Fruit fly (Drosophila melanogaster): ENCODE data around the gene CG4884.

CG4884 gene

dm6 chr3R:27988647-27989430 lies 29.8 kb upstream of the CG4884 start (continued):
- TF ChIP-seq Opbp (GFP tag; IDR thresholded peaks at IDR 0.05; ENCODE audit: partially characterized antibody) = no peak
- TF ChIP-seq CG4282 (GFP tag; optimal IDR thresholded peaks at IDR 0.05) = no peak
- no peak for TF ChIP-seq CG7372 (GFP tag; IDR thresholded peaks at IDR 0.05)
- peak; percentile 18; the same call in 1 of the 2 replicates for TF ChIP-seq sob (GFP tag; IDR thresholded peaks at IDR 0.05)
- TF ChIP-seq CG6272 (GFP tag; IDR thresholded peaks at IDR 0.05) = peak; percentile 35; the same call in 1 of the 2 replicates
- no peak for TF ChIP-seq rib (GFP tag; IDR thresholded peaks at IDR 0.05)
- peak; percentile 55 for TF ChIP-seq zfh2 (GFP tag; optimal IDR thresholded peaks at IDR 0.05)
- no peak for TF ChIP-seq Lim3 (GFP tag; IDR thresholded peaks at IDR 0.05)
- TF ChIP-seq jigr1 (GFP tag; IDR thresholded peaks at IDR 0.05) = no peak
- TF ChIP-seq CG11723 (GFP tag; optimal IDR thresholded peaks at IDR 0.05) = no peak
- no peak for TF ChIP-seq CG8478 (optimal IDR thresholded peaks at IDR 0.05)
- no peak for TF ChIP-seq fru (optimal IDR thresholded peaks at IDR 0.05)
- peak; percentile 7 for TF ChIP-seq pho (GFP tag; optimal IDR thresholded peaks at IDR 0.05)
- TF ChIP-seq CG7357 (GFP tag; IDR thresholded peaks at IDR 0.05) = peak; percentile 44; the same call in 1 of the 3 replicates
- peak; percentile 13 for TF ChIP-seq Usf (GFP tag; optimal IDR thresholded peaks at IDR 0.05)
- peak; percentile 23 for TF ChIP-seq CG3163 (GFP tag; optimal IDR thresholded peaks at IDR 0.05)
- no peak for TF ChIP-seq Lhr (GFP tag; optimal IDR thresholded peaks at IDR 0.05)
- TF ChIP-seq D19B (GFP tag; optimal IDR thresholded peaks at IDR 0.05) = no peak
- TF ChIP-seq Meics (GFP tag; optimal IDR thresholded peaks at IDR 0.05) = peak; percentile 51
- no peak for TF ChIP-seq CG6813 (GFP tag; optimal IDR thresholded peaks at IDR 0.05)
- peak; percentile 99 for TF ChIP-seq CG15601 (tag; optimal IDR thresholded peaks at IDR 0.05)
- no peak for TF ChIP-seq ato (GFP tag; IDR thresholded peaks at IDR 0.05; ENCODE audit: partially characterized antibody)
- TF ChIP-seq tna (GFP tag; IDR thresholded peaks at IDR 0.05; ENCODE audit: partially characterized antibody) = no peak
- TF ChIP-seq wdn (GFP tag; IDR thresholded peaks at IDR 0.05) = peak; percentile 46; the same call in 1 of the 2 replicates
- TF ChIP-seq CG1603 (tag; optimal IDR thresholded peaks at IDR 0.05) = peak; percentile 47
- no peak for TF ChIP-seq pan (optimal IDR thresholded peaks at IDR 0.05)
- TF ChIP-seq pan (GFP tag; optimal IDR thresholded peaks at IDR 0.05 in 1 of 2, IDR thresholded peaks at IDR 0.05 in 1 of 2) = peak in 1 of 2 experiments; percentile 67
- peak; percentile 15 for TF ChIP-seq ATbp (GFP tag; optimal IDR thresholded peaks at IDR 0.05)

- TF ChIP-seq ind (GFP tag; optimal IDR thresholded peaks at IDR 0.05) = no peak
- TF ChIP-seq vvl (GFP tag; IDR thresholded peaks at IDR 0.05) = peak; percentile 28; the same call in 1 of the 2 replicates
- no peak for TF ChIP-seq trh (GFP tag; optimal IDR thresholded peaks at IDR 0.05)
- no peak for TF ChIP-seq Optix (GFP tag; IDR thresholded peaks at IDR 0.05)
- no peak for TF ChIP-seq CG17328 (GFP tag; IDR thresholded peaks at IDR 0.05)
- TF ChIP-seq usp (GFP tag; optimal IDR thresholded peaks at IDR 0.05) = no peak
- no peak for TF ChIP-seq Chrac-16 (GFP tag; optimal IDR thresholded peaks at IDR 0.05)
- no peak for TF ChIP-seq az2 (GFP tag; optimal IDR thresholded peaks at IDR 0.05)
- peak; percentile 15; the same call in 1 of the 3 replicates for TF ChIP-seq otp (GFP tag; IDR thresholded peaks at IDR 0.05)
- no peak for TF ChIP-seq CG18599 (GFP tag; optimal IDR thresholded peaks at IDR 0.05)
- peak; percentile 20; the same call in 1 of the 4 replicates for TF ChIP-seq Gug (GFP tag; IDR thresholded peaks at IDR 0.05)
- TF ChIP-seq Bgb (GFP tag; IDR thresholded peaks at IDR 0.05; ENCODE audit: partially characterized antibody) = 0 out of 2 replicates have a peak, but pooled peaks have one; percentile 35
- no peak for TF ChIP-seq disco-r (GFP tag; optimal IDR thresholded peaks at IDR 0.05)
- no peak for TF ChIP-seq exex (tag; optimal IDR thresholded peaks at IDR 0.05)
- TF ChIP-seq Six4 (GFP tag; optimal IDR thresholded peaks at IDR 0.05) = no peak
- TF ChIP-seq ase (GFP tag; IDR thresholded peaks at IDR 0.05) = 0 out of 3 replicates have a peak, but pooled peaks have one; percentile 8
- no peak for TF ChIP-seq Sry-δ (GFP tag; optimal IDR thresholded peaks at IDR 0.05)
- TF ChIP-seq CG8359 (GFP tag; optimal IDR thresholded peaks at IDR 0.05; ENCODE audit: borderline replicate concordance) = no peak
- 0 out of 2 replicates have a peak, but pooled peaks have one; percentile 28 for TF ChIP-seq E2f1 (GFP tag; IDR thresholded peaks at IDR 0.05)
- 0 out of 2 replicates have a peak, but pooled peaks have one; percentile 40 for TF ChIP-seq stc (GFP tag; IDR thresholded peaks at IDR 0.05)
- peak; percentile 9 for TF ChIP-seq CG4707 (GFP tag; optimal IDR thresholded peaks at IDR 0.05)
- TF ChIP-seq croc (GFP tag; conservative IDR thresholded peaks at IDR 0.05) = no peak
- TF ChIP-seq CG15696 (tag; optimal IDR thresholded peaks at IDR 0.05) = no peak
Observed at dm6 chr3R:27988189-27988588, 29.1 kb upstream of the CG4884 start, which contains the start of gene betaTub97EF. TSS of gene betaTub97EF (minus strand) at chr3R:27988384.
